Fruit fly (Drosophila melanogaster): ENCODE data around the gene CG33235.

CG33235 gene

dm6 chrX:11492205-11492604, 832 bp upstream of the CG33235 start:
- TF ChIP-seq psq (optimal IDR thresholded peaks at IDR 0.05) (no peak), Sin3A (optimal IDR thresholded peaks at IDR 0.05) (no peak), h (optimal IDR thresholded peaks at IDR 0.05) (no peak), insv (optimal IDR thresholded peaks at IDR 0.05) (no peak), Myc (optimal IDR thresholded peaks at IDR 0.05) (no peak), ttk (optimal IDR thresholded peaks at IDR 0.05) (no peak)

dm6 chrX:11485075-11485474, 6.3 kb downstream of the CG33235 start, which contains the start of gene Spase25:
Gene Spase25, plus strand, starts transcription at chrX:11485250.
- TF ChIP-seq Myc (optimal IDR thresholded peaks at IDR 0.05) (no peak), h (optimal IDR thresholded peaks at IDR 0.05) (no peak), Sin3A (optimal IDR thresholded peaks at IDR 0.05) (no peak), ttk (optimal IDR thresholded peaks at IDR 0.05) (no peak), psq (optimal IDR thresholded peaks at IDR 0.05) (no peak), insv (optimal IDR thresholded peaks at IDR 0.05) (no peak)

- TF ChIP-seq Sin3A (optimal IDR thresholded peaks at IDR 0.05) (no peak), ttk (optimal IDR thresholded peaks at IDR 0.05) (no peak), insv (optimal IDR thresholded peaks at IDR 0.05) (no peak), Myc (optimal IDR thresholded peaks at IDR 0.05) (no peak), psq (optimal IDR thresholded peaks at IDR 0.05) (no peak), h (optimal IDR thresholded peaks at IDR 0.05) (no peak)
These were observed 8.1 kb downstream of the CG33235 start, which contains the start of gene Uba5 for dm6 chrX:11483297-11483696. Gene Uba5, plus strand, starts transcription at chrX:11483518.

- TF ChIP-seq psq (optimal IDR thresholded peaks at IDR 0.05): no peak
- no peak for TF ChIP-seq insv (optimal IDR thresholded peaks at IDR 0.05)
- no peak for TF ChIP-seq Myc (optimal IDR thresholded peaks at IDR 0.05)
- no peak for TF ChIP-seq Sin3A (optimal IDR thresholded peaks at IDR 0.05)
- no peak for TF ChIP-seq ttk (optimal IDR thresholded peaks at IDR 0.05)
- TF ChIP-seq h (optimal IDR thresholded peaks at IDR 0.05): no peak
These were observed 14.6 kb downstream of the CG33235 start, which contains the start of gene Cyp4g15 for dm6 chrX:11476758-11477157. Gene Cyp4g15, plus strand, starts transcription at chrX:11477058.

- TF ChIP-seq Myc (optimal IDR thresholded peaks at IDR 0.05) (no peak), ttk (optimal IDR thresholded peaks at IDR 0.05) (no peak), psq (optimal IDR thresholded peaks at IDR 0.05) (no peak), h (optimal IDR thresholded peaks at IDR 0.05) (no peak), insv (optimal IDR thresholded peaks at IDR 0.05) (no peak), Sin3A (optimal IDR thresholded peaks at IDR 0.05) (no peak)
These were observed 23.1 kb downstream of the CG33235 start for dm6 chrX:11468304-11468703.

dm6 chrX:11466757-11467156, 24.6 kb downstream of the CG33235 start:
- TF ChIP-seq Myc (optimal IDR thresholded peaks at IDR 0.05) (no peak), psq (optimal IDR thresholded peaks at IDR 0.05) (no peak), ttk (optimal IDR thresholded peaks at IDR 0.05) (no peak), Sin3A (optimal IDR thresholded peaks at IDR 0.05) (no peak), h (optimal IDR thresholded peaks at IDR 0.05) (no peak), insv (optimal IDR thresholded peaks at IDR 0.05) (no peak)

dm6 chrX:11464047-11464446, 27.3 kb downstream of the CG33235 start:
- TF ChIP-seq insv (optimal IDR thresholded peaks at IDR 0.05) (no peak), h (optimal IDR thresholded peaks at IDR 0.05) (no peak), ttk (optimal IDR thresholded peaks at IDR 0.05) (no peak), Sin3A (optimal IDR thresholded peaks at IDR 0.05) (no peak), Myc (optimal IDR thresholded peaks at IDR 0.05) (no peak), psq (optimal IDR thresholded peaks at IDR 0.05) (no peak)

dm6 chrX:11458912-11459836, 32.2 kb downstream of the CG33235 start, which contains the start of gene CG43155:
Gene CG43155, plus strand, starts transcription at chrX:11459786.
- TF ChIP-seq h (optimal IDR thresholded peaks at IDR 0.05) (no peak), insv (optimal IDR thresholded peaks at IDR 0.05) (no peak), ttk (optimal IDR thresholded peaks at IDR 0.05) (no peak), Sin3A (optimal IDR thresholded peaks at IDR 0.05) (no peak), psq (optimal IDR thresholded peaks at IDR 0.05) (no peak), Myc (optimal IDR thresholded peaks at IDR 0.05) (no peak)

- no peak for TF ChIP-seq insv (optimal IDR thresholded peaks at IDR 0.05)
- TF ChIP-seq Sin3A (optimal IDR thresholded peaks at IDR 0.05): no peak
- TF ChIP-seq ttk (optimal IDR thresholded peaks at IDR 0.05): no peak
- no peak for TF ChIP-seq Myc (optimal IDR thresholded peaks at IDR 0.05)
These were observed 34.2 kb downstream of the CG33235 start for dm6 chrX:11457149-11457548.

- TF ChIP-seq psq (optimal IDR thresholded peaks at IDR 0.05) (no peak), Sin3A (optimal IDR thresholded peaks at IDR 0.05) (no peak), insv (optimal IDR thresholded peaks at IDR 0.05) (no peak), ttk (optimal IDR thresholded peaks at IDR 0.05) (no peak), h (optimal IDR thresholded peaks at IDR 0.05) (no peak), Myc (optimal IDR thresholded peaks at IDR 0.05) (no peak)
These were observed 37.0 kb downstream of the CG33235 start, which contains the start of the genes Evi5 and HP5 for dm6 chrX:11454189-11454882. Gene Evi5, minus strand, starts transcription at chrX:11454386. Gene HP5, plus strand, starts transcription at chrX:11454786.

- no peak for TF ChIP-seq h (optimal IDR thresholded peaks at IDR 0.05)
- no peak for TF ChIP-seq insv (optimal IDR thresholded peaks at IDR 0.05)
- no peak for TF ChIP-seq Myc (optimal IDR thresholded peaks at IDR 0.05)
- TF ChIP-seq Sin3A (optimal IDR thresholded peaks at IDR 0.05): no peak
- TF ChIP-seq psq (optimal IDR thresholded peaks at IDR 0.05): no peak
- TF ChIP-seq ttk (optimal IDR thresholded peaks at IDR 0.05): no peak
These were observed 37.7 kb downstream of the CG33235 start for dm6 chrX:11453638-11454037.
